Worm (Caenorhabditis elegans): ENCODE results near the gene acl-7.

- no peak for TF ChIP-seq hlh-17 (GFP tag; optimal IDR thresholded peaks at IDR 0.05; ENCODE audit: borderline replicate concordance)
- TF ChIP-seq aha-1 (tag; optimal IDR thresholded peaks at IDR 0.05) = no peak
- no peak for TF ChIP-seq snpc-4 (tag; optimal IDR thresholded peaks at IDR 0.05)
- no peak for TF ChIP-seq mdl-1 (tag; optimal IDR thresholded peaks at IDR 0.05)
- no peak for TF ChIP-seq mab-9 (GFP tag; IDR thresholded peaks at IDR 0.05)
- TF ChIP-seq elt-3 (tag; optimal IDR thresholded peaks at IDR 0.05) = no peak
- TF ChIP-seq isw-1 (GFP tag; IDR thresholded peaks at IDR 0.05) = no peak
- no peak for TF ChIP-seq efl-1 (optimal IDR thresholded peaks at IDR 0.05)
- no peak for TF ChIP-seq efl-1 (GFP tag; optimal IDR thresholded peaks at IDR 0.05 in 1 of 2)
These were observed at the start of gene acl-7 for ce11 chrII:12816412-12817146.
